Worm (Caenorhabditis elegans) whole organism, young adult: Measurements from ENCODE around the gene B0001.4.

Source experiments
- B0035.1 ChIP-seq: sonication (generic microtip); optimal IDR thresholded peaks from 2 replicates; lab custom pipeline; 2016; ENCODE audit warnings: missing genetic modification characterization, mild to moderate bottlenecking, missing compliant biosample characterization, missing genotype, missing genetic modification reagents
- B0261.1 ChIP-seq: sonication (generic microtip); optimal IDR thresholded peaks from 2 replicates; lab custom pipeline; 2016; ENCODE audit warnings: mild to moderate bottlenecking, missing genetic modification characterization, moderate library complexity, missing compliant biosample characterization
- B0336.3 ChIP-seq: fragments of 200-800 bp; sonication (Bioruptor generic); IDR thresholded peaks from 2 replicates; pipeline ENCODE4 v1.3.6; 2022; ENCODE audit warnings: missing genetic modification characterization, missing compliant biosample characterization
- F39B2.1 ChIP-seq: fragments of 200-800 bp; sonication (Bioruptor generic); IDR thresholded peaks from 2 replicates; pipeline ENCODE4 v1.3.6; 2022; ENCODE audit warnings: missing genetic modification reagents, missing genetic modification characterization, missing compliant biosample characterization
- F52B5.7 ChIP-seq: sonication (generic microtip); optimal IDR thresholded peaks from 2 replicates; lab custom pipeline; 2016; ENCODE audit warnings: mild to moderate bottlenecking, missing genetic modification characterization, missing compliant biosample characterization
- T07F8.4 ChIP-seq: sonication (generic microtip); optimal IDR thresholded peaks from 2 replicates; lab custom pipeline; 2016; ENCODE audit warnings: mild to moderate bottlenecking, missing genetic modification characterization, moderate library complexity, missing compliant biosample characterization
- Y56A3A.18 ChIP-seq: fragments of 200-800 bp; sonication (Bioruptor generic); IDR thresholded peaks from 2 replicates; pipeline ENCODE4 v1.3.6; 2022; ENCODE audit warnings: missing genetic modification reagents, missing genetic modification characterization, missing compliant biosample characterization
- Y67H2A.10 ChIP-seq: fragments of 200-800 bp; sonication (Bioruptor generic); conservative IDR thresholded peaks from 2 replicates; pipeline ENCODE4 v1.3.6; 2022; ENCODE audit warnings: missing genetic modification reagents, missing genetic modification characterization, missing compliant biosample characterization
- Y79H2A.3 ChIP-seq: fragments of 200-800 bp; sonication (Bioruptor generic); conservative IDR thresholded peaks from 2 replicates; pipeline ENCODE4 v1.3.6; 2022; ENCODE audit warnings: missing genetic modification reagents, missing genetic modification characterization, missing compliant biosample characterization
- ZK185.1 ChIP-seq: sonication (generic microtip); optimal IDR thresholded peaks from 2 replicates; lab custom pipeline; 2016; ENCODE audit warnings: mild to moderate bottlenecking, missing genetic modification characterization, missing compliant biosample characterization; ENCODE audit not compliant: poor library complexity, severe bottlenecking
- aptf-2 ChIP-seq: fragments of 200-800 bp; sonication (Bioruptor generic); conservative IDR thresholded peaks from 2 replicates; pipeline ENCODE4 v1.3.6; 2022; ENCODE audit warnings: missing genetic modification reagents, missing genetic modification characterization, missing compliant biosample characterization
- aptf-3 ChIP-seq: fragments of 200-800 bp; sonication (Bioruptor generic); IDR thresholded peaks from 2 replicates; pipeline ENCODE4 v1.3.6; 2022; ENCODE audit warnings: missing genetic modification characterization, missing compliant biosample characterization
- attf-5 ChIP-seq: fragments of 200-800 bp; sonication (Bioruptor generic); optimal IDR thresholded peaks from 2 replicates; lab custom pipeline; 2018; ENCODE audit warnings: mild to moderate bottlenecking, missing genetic modification characterization, missing compliant biosample characterization
- ccch-3 ChIP-seq: fragments of 200-800 bp; sonication (Bioruptor generic); optimal IDR thresholded peaks from 2 replicates; lab custom pipeline; 2018; ENCODE audit warnings: mild to moderate bottlenecking, missing genetic modification characterization, missing compliant biosample characterization
- egl-18 ChIP-seq: fragments of 200-800 bp; sonication (Bioruptor generic); IDR thresholded peaks from 2 replicates; pipeline ENCODE4 v1.3.6; 2022; ENCODE audit warnings: missing genetic modification reagents, missing genetic modification characterization, missing compliant biosample characterization
- egl-44 ChIP-seq: fragments of 200-800 bp; sonication (Bioruptor generic); IDR thresholded peaks from 2 replicates; pipeline ENCODE4 v1.3.6; 2022; ENCODE audit warnings: missing genetic modification reagents, missing genetic modification characterization, missing compliant biosample characterization
- egrh-3 ChIP-seq: fragments of 200-800 bp; sonication (Bioruptor generic); IDR thresholded peaks from 2 replicates; pipeline ENCODE4 v1.3.6; 2022; ENCODE audit warnings: missing genetic modification reagents, missing genetic modification characterization, missing compliant biosample characterization
- ekl-4 ChIP-seq: fragments of 200-800 bp; sonication (Bioruptor generic); IDR thresholded peaks from 2 replicates; pipeline ENCODE4 v1.3.6; 2022; ENCODE audit warnings: missing genetic modification reagents, missing genetic modification characterization, missing compliant biosample characterization
- ets-4 ChIP-seq: fragments of 200-800 bp; sonication (Bioruptor generic); optimal IDR thresholded peaks from 2 replicates; lab custom pipeline; 2018; ENCODE audit warnings: mild to moderate bottlenecking, missing genetic modification characterization, missing compliant biosample characterization
- gei-17 ChIP-seq: fragments of 200-800 bp; sonication (Bioruptor generic); optimal IDR thresholded peaks from 2 replicates; lab custom pipeline; 2018; ENCODE audit warnings: mild to moderate bottlenecking, missing genetic modification characterization, missing compliant biosample characterization
- him-1 ChIP-seq: sonication (generic microtip); optimal IDR thresholded peaks from 2 replicates; lab custom pipeline; 2016; ENCODE audit warnings: missing genotype, missing genetic modification reagents, missing genetic modification characterization, missing compliant biosample characterization
- hlh-26 ChIP-seq: fragments of 200-800 bp; sonication (Bioruptor generic); conservative IDR thresholded peaks from 2 replicates; pipeline ENCODE4 v1.3.6; 2022; ENCODE audit warnings: missing genetic modification reagents, missing genetic modification characterization, missing compliant biosample characterization
- hmg-1.2 ChIP-seq: fragments of 200-800 bp; sonication (Bioruptor generic); IDR thresholded peaks from 2 replicates; pipeline ENCODE4 v1.3.6; 2022; ENCODE audit warnings: missing genetic modification reagents, missing genetic modification characterization, missing compliant biosample characterization
- hmg-20 ChIP-seq: fragments of 200-800 bp; sonication (Bioruptor generic); IDR thresholded peaks from 2 replicates; pipeline ENCODE4 v1.3.6; 2022; ENCODE audit warnings: missing genetic modification reagents, missing genetic modification characterization, missing compliant biosample characterization
- hsf-1 ChIP-seq: fragments of 200-800 bp; sonication (Bioruptor generic); IDR thresholded peaks from 2 replicates; pipeline ENCODE4 v1.3.6; 2022; ENCODE audit warnings: missing genetic modification reagents, missing genetic modification characterization, missing compliant biosample characterization
- lag-1 ChIP-seq: fragments of 200-800 bp; sonication (Bioruptor generic); IDR thresholded peaks from 2 replicates; pipeline ENCODE4 v1.3.6; 2022; ENCODE audit warnings: missing genetic modification reagents, missing genetic modification characterization, missing compliant biosample characterization
- lin-54 ChIP-seq: fragments of 200-800 bp; sonication (Bioruptor generic); optimal IDR thresholded peaks from 2 replicates; lab custom pipeline; 2018; ENCODE audit warnings: mild to moderate bottlenecking, missing genetic modification characterization, missing compliant biosample characterization
- lsy-27 ChIP-seq: sonication (generic microtip); optimal IDR thresholded peaks from 2 replicates; lab custom pipeline; 2017; ENCODE audit warnings: missing genetic modification characterization, mild to moderate bottlenecking, missing compliant biosample characterization, antibody characterized with exemption, missing genotype, borderline replicate concordance; ENCODE audit not compliant: insufficient read depth
- madf-6 ChIP-seq: fragments of 200-800 bp; sonication (Bioruptor generic); IDR thresholded peaks from 2 replicates; pipeline ENCODE4 v1.3.6; 2022; ENCODE audit warnings: missing genetic modification reagents, missing genetic modification characterization, missing compliant biosample characterization
- nfyb-1 ChIP-seq: fragments of 200-800 bp; sonication (Bioruptor generic); IDR thresholded peaks from 2 replicates; pipeline ENCODE4 v1.3.6; 2022; ENCODE audit warnings: missing genetic modification reagents, missing genetic modification characterization, missing compliant biosample characterization
- nhr-80 ChIP-seq: sonication (generic microtip); optimal IDR thresholded peaks from 2 replicates; lab custom pipeline; 2016; ENCODE audit warnings: missing genetic modification characterization, missing compliant biosample characterization
- pha-4 ChIP-seq: fragments of 150-350 bp; sonication (generic microtip); optimal IDR thresholded peaks from 2 replicates; lab custom pipeline; 2014; ENCODE audit warnings: missing biosample characterization, missing genetic modification reagents, missing genetic modification characterization
- repo-1 ChIP-seq: sonication (generic microtip); optimal IDR thresholded peaks from 2 replicates; lab custom pipeline; 2017; ENCODE audit warnings: mild to moderate bottlenecking, missing genetic modification characterization, missing compliant biosample characterization
- rpc-1 ChIP-seq, 2 experiments: fragments of 150-350 bp in 1 of 2; sonication (generic microtip) in 1 of 2; optimal IDR thresholded peaks; 2 replicates each; lab custom pipeline; 2014 to 2018; ENCODE audit warnings: missing biosample characterization in 1 of 2, missing genetic modification characterization in 1 of 2, missing genetic modification reagents in 1 of 2, missing genotype in 1 of 2
- sdz-38 ChIP-seq: sonication (generic microtip); optimal IDR thresholded peaks from 2 replicates; lab custom pipeline; 2016; ENCODE audit warnings: missing genotype, missing genetic modification characterization, missing compliant biosample characterization
- sea-2 ChIP-seq: fragments of 200-800 bp; sonication (Bioruptor generic); IDR thresholded peaks from 2 replicates; pipeline ENCODE4 v1.3.6; 2022; ENCODE audit warnings: missing genetic modification characterization, missing compliant biosample characterization
- snpc-3.4 ChIP-seq: sonication (generic microtip); optimal IDR thresholded peaks from 2 replicates; lab custom pipeline; 2017; ENCODE audit warnings: missing genetic modification characterization, mild to moderate bottlenecking, missing compliant biosample characterization, antibody characterized with exemption, moderate library complexity, missing genotype, missing genetic modification reagents
- snpc-4 ChIP-seq, 5 experiments: fragments of 150-350 bp in 1 of 5; sonication (generic microtip) in 4 of 5; optimal IDR thresholded peaks; 2 replicates each; lab custom pipeline; 2014 to 2018; ENCODE audit warnings: missing genetic modification characterization in 5 of 5, missing biosample characterization in 3 of 5, antibody characterized with exemption in 2 of 5, mild to moderate bottlenecking in 2 of 5, missing compliant biosample characterization in 2 of 5, missing genotype in 2 of 5, moderate library complexity in 2 of 5, missing genetic modification reagents in 1 of 5
- zim-3 ChIP-seq: sonication (generic microtip); optimal IDR thresholded peaks from 2 replicates; lab custom pipeline; 2017; ENCODE audit warnings: mild to moderate bottlenecking, missing genetic modification characterization, moderate library complexity, missing compliant biosample characterization
- ztf-22 ChIP-seq: fragments of 200-800 bp; sonication (Bioruptor generic); optimal IDR thresholded peaks from 2 replicates; lab custom pipeline; 2018; ENCODE audit warnings: mild to moderate bottlenecking, missing genetic modification characterization, moderate library complexity, missing compliant biosample characterization
- ztf-25 ChIP-seq: fragments of 200-800 bp; sonication (Bioruptor generic); IDR thresholded peaks from 2 replicates; pipeline ENCODE4 v1.3.6; 2022; ENCODE audit warnings: missing genetic modification reagents, missing genetic modification characterization, missing compliant biosample characterization
- ztf-26 ChIP-seq: sonication (generic microtip); optimal IDR thresholded peaks from 2 replicates; lab custom pipeline; 2017; ENCODE audit warnings: missing genetic modification characterization, missing compliant biosample characterization
- ztf-6 ChIP-seq: fragments of 200-800 bp; sonication (Bioruptor generic); IDR thresholded peaks from 2 replicates; pipeline ENCODE4 v1.3.6; 2022; ENCODE audit warnings: missing genetic modification reagents, missing genetic modification characterization, missing compliant biosample characterization

The B0001.4 gene

DNA sequence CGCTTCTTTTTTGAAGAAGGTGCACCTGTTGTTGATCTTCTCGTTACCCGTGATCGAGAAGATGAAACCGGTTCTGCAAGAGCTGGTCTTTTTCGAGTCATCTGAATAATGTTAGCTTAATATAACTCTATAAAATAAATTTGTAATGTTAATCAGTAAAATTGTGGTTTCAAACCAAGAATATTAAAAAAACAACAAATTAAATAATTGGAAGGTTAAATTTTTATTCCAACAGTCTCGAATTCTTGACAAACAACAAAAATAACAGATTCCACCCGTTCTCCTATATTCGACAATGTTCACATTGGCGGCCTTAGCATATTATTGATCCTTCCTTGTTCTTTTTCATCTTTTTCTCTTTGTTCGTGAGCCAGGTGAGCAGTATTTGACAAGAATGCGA is 45.9 kb downstream of the B0001.4 start, which contains the start of gene mig-32:
Gene mig-32 (minus strand): TSS at position 101 of the 400 bp plus-strand sequence.
- TF ChIP-seq hlh-26 (GFP tag; lab: Robert Waterston, UW) (no peak), sea-2 (GFP tag; lab: Robert Waterston, UW) (no peak), ZK185.1 (no peak), Y67H2A.10 (GFP tag; lab: Robert Waterston, UW) (no peak), him-1 (tag; lab: Kevin White, UChicago) (no peak), ztf-22 (no peak), hsf-1 (GFP tag; lab: Robert Waterston, UW) (no peak), zim-3 (tag; lab: Kevin White, UChicago) (no peak), hmg-20 (GFP tag; lab: Robert Waterston, UW) (no peak), pha-4 (tag; lab: Kevin White, UChicago) (no peak), B0336.3 (GFP tag; lab: Robert Waterston, UW) (no peak), gei-17 (GFP tag; lab: Kevin White, UChicago) (no peak), nhr-80 (no peak), egl-18 (GFP tag; lab: Robert Waterston, UW) (no peak), madf-6 (GFP tag; lab: Robert Waterston, UW) (no peak), ets-4 (GFP tag; lab: Kevin White, UChicago) (no peak), attf-5 (no peak), F52B5.7 (tag; lab: Kevin White, UChicago) (no peak)

DNA sequence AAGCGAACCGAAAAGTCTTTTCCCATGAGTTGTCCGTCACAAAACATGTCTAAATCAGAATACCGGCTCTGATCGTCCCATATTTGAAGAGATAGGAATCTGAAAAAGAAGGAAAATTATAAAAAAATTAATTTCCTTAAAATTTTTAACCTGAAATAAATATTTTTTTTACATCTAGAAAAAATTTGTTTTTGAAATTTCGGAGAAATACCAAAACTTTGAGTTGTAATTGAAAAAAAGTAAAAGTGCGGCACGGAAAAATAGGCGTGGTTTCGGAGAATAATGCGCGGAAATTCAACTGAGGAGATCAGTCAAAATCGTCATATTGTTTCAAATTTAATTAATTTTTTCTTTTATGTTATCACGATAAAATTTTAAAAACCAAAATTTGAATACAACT is 48.4 kb downstream of the B0001.4 start, which contains the start of gene F11A10.6:
Gene F11A10.6 (minus strand): TSS at position 101 of the 400 bp plus-strand sequence.
- no peak for TF ChIP-seq B0261.1 (tag; lab: Kevin White, UChicago)
- no peak for TF ChIP-seq lin-54 (GFP tag; lab: Kevin White, UChicago)
- no peak for TF ChIP-seq repo-1
- no peak for TF ChIP-seq hmg-20 (GFP tag; lab: Robert Waterston, UW)
- no peak for TF ChIP-seq ztf-26
- TF ChIP-seq, all 124 proteins: peak for 0

DNA sequence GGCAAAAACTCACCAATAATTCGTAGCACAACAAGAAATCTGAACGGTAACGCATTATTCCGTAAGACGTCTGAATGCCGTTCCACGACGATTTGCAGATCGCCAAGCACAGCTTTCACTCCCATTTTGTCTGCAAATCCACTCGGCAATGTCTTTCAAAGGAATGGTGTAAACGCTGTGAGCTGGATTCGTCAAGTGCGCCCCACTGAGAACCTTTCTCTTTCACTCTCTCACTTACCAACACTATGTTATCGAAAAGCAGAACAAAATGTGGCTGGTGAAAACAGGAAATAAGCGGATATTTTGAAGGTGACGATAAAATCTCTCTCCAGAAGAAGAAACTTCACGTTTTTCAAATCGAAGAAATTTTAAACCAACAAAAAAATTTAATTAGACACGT is 49.1 kb downstream of the B0001.4 start:
- TF ChIP-seq gei-17 (GFP tag; lab: Kevin White, UChicago) (no peak), rpc-1 (optimal IDR thresholded peaks at IDR 0.05; lab: Kevin White, UChicago) (no peak), rpc-1 (tag; optimal IDR thresholded peaks at IDR 0.05; lab: Kevin White, UChicago) (no peak), Y56A3A.18 (GFP tag; lab: Robert Waterston, UW) (0 out of 2 replicates have a peak, but pooled peaks have one; percentile 10), snpc-4 (GFP tag; optimal IDR thresholded peaks at IDR 0.05; lab: Kevin White, UChicago) (no peak), snpc-4 (tag; optimal IDR thresholded peaks at IDR 0.05; lab: Kevin White, UChicago) (no peak), ztf-26 (no peak), ztf-6 (no peak), ekl-4 (peak; percentile 66), ztf-25 (GFP tag; lab: Robert Waterston, UW) (no peak), hsf-1 (GFP tag; lab: Robert Waterston, UW) (0 out of 2 replicates have a peak, but pooled peaks have one; percentile 15), lsy-27 (no peak), sea-2 (GFP tag; lab: Robert Waterston, UW) (no peak), madf-6 (GFP tag; lab: Robert Waterston, UW) (peak; percentile 35; the same call in 1 of the 2 replicates), egrh-3 (GFP tag; lab: Robert Waterston, UW) (no peak), B0035.1 (tag; lab: Kevin White, UChicago) (no peak), ets-4 (GFP tag; lab: Kevin White, UChicago) (no peak), aptf-2 (no peak), T07F8.4 (tag; lab: Kevin White, UChicago) (no peak), sdz-38 (tag; lab: Kevin White, UChicago) (no peak), nfyb-1 (GFP tag; lab: Robert Waterston, UW) (no peak), aptf-3 (GFP tag; lab: Robert Waterston, UW) (no peak), attf-5 (peak; percentile 8), egl-44 (GFP tag; lab: Robert Waterston, UW) (no peak), lag-1 (GFP tag; lab: Robert Waterston, UW) (no peak), Y67H2A.10 (GFP tag; lab: Robert Waterston, UW) (no peak), F39B2.1 (GFP tag; lab: Robert Waterston, UW) (no peak), Y79H2A.3 (GFP tag; lab: Robert Waterston, UW) (no peak), snpc-3.4 (tag; lab: Kevin White, UChicago) (no peak), hmg-1.2 (GFP tag; lab: Robert Waterston, UW) (peak; percentile 54; the same call in 1 of the 2 replicates), ccch-3 (GFP tag; lab: Kevin White, UChicago) (no peak)
